Fruit fly (Drosophila melanogaster) whole organism, embryonic: ENCODE data around the gene Tsen2.

Source experiments
- Atf-2 ChIP-seq: fragments of 200-800 bp; sonication (Bioruptor generic); optimal IDR thresholded peaks from 2 replicates; lab custom pipeline; 2016; ENCODE audit warnings: missing biosample characterization, missing genetic modification characterization
- Atf6 ChIP-seq: fragments of 200-800 bp; sonication (Bioruptor generic); IDR thresholded peaks from 2 replicates; pipeline ENCODE4 v1.3.6; 2022; ENCODE audit warnings: missing biosample characterization, missing genetic modification characterization
- BEAF-32 ChIP-seq: fragments of 200-800 bp; sonication (Bioruptor generic); optimal IDR thresholded peaks from 3 replicates; lab custom pipeline; 2017; ENCODE audit warnings: missing biosample characterization, missing genetic modification characterization, mild to moderate bottlenecking, moderate library complexity, missing genetic modification reagents
- Bgb ChIP-seq: fragments of 200-800 bp; sonication (Bioruptor generic); IDR thresholded peaks from 2 replicates; pipeline ENCODE4 v1.3.6; 2022; ENCODE audit warnings: missing biosample characterization, missing genetic modification characterization; ENCODE audit not compliant: partially characterized antibody
- CG11085 ChIP-seq: fragments of 200-800 bp; sonication (Bioruptor generic); IDR thresholded peaks from 2 replicates; pipeline ENCODE4 v1.3.6; 2022; ENCODE audit warnings: missing biosample characterization, missing genetic modification characterization
- CG11695 ChIP-seq: fragments of 200-800 bp; sonication (Bioruptor generic); IDR thresholded peaks from 3 replicates; pipeline ENCODE4 v1.3.6; 2022; ENCODE audit warnings: missing biosample characterization, missing genetic modification characterization
- CG12155 ChIP-seq: fragments of 200-800 bp; sonication (Bioruptor generic); optimal IDR thresholded peaks from 3 replicates; lab custom pipeline; 2016; ENCODE audit warnings: missing biosample characterization, missing genetic modification characterization
- CG12391 ChIP-seq: fragments of 200-800 bp; sonication (Bioruptor generic); optimal IDR thresholded peaks from 3 replicates; lab custom pipeline; 2018; ENCODE audit warnings: missing biosample characterization, mild to moderate bottlenecking, missing genetic modification characterization, moderate library complexity
- CG13424 ChIP-seq: fragments of 200-800 bp; sonication (Bioruptor generic); optimal IDR thresholded peaks from 2 replicates; lab custom pipeline; 2019; ENCODE audit warnings: missing biosample characterization, mild to moderate bottlenecking, missing genetic modification characterization, moderate library complexity
- CG15696 ChIP-seq: fragments of 200-800 bp; sonication (Bioruptor generic); optimal IDR thresholded peaks from 2 replicates; lab custom pipeline; 2019; ENCODE audit warnings: missing biosample characterization, mild to moderate bottlenecking, missing genetic modification characterization, moderate library complexity
- CG1603 ChIP-seq: fragments of 200-800 bp; sonication (Bioruptor generic); optimal IDR thresholded peaks from 2 replicates; lab custom pipeline; 2019; ENCODE audit warnings: missing biosample characterization, mild to moderate bottlenecking, missing genetic modification characterization, moderate library complexity
- CG17568 ChIP-seq: fragments of 200-800 bp; sonication (Bioruptor generic); optimal IDR thresholded peaks from 2 replicates; lab custom pipeline; 2018; ENCODE audit warnings: missing biosample characterization, mild to moderate bottlenecking, missing genetic modification characterization, moderate library complexity
- CG2678 ChIP-seq: fragments of 200-800 bp; sonication (Bioruptor generic); optimal IDR thresholded peaks from 3 replicates; lab custom pipeline; 2019; ENCODE audit warnings: missing biosample characterization, mild to moderate bottlenecking, missing genetic modification characterization, moderate library complexity
- CG3847 ChIP-seq: fragments of 200-800 bp; sonication (Bioruptor generic); IDR thresholded peaks from 2 replicates; pipeline ENCODE4 v1.3.6; 2022; ENCODE audit warnings: missing biosample characterization, missing genetic modification characterization
- CG4328 ChIP-seq: fragments of 200-800 bp; sonication (Bioruptor generic); optimal IDR thresholded peaks from 3 replicates; lab custom pipeline; 2017; ENCODE audit warnings: missing biosample characterization, missing genetic modification reagents, missing genetic modification characterization
- CG4617 ChIP-seq: fragments of 200-800 bp; sonication (Bioruptor generic); optimal IDR thresholded peaks from 3 replicates; lab custom pipeline; 2016; ENCODE audit warnings: missing biosample characterization, missing genetic modification characterization, borderline replicate concordance
- Dad ChIP-seq: fragments of 200-800 bp; sonication (Bioruptor generic); optimal IDR thresholded peaks from 3 replicates; lab custom pipeline; 2016; ENCODE audit warnings: missing biosample characterization, missing genetic modification characterization
- Dip2 ChIP-seq: fragments of 200-800 bp; sonication (Bioruptor generic); IDR thresholded peaks from 2 replicates; pipeline ENCODE4 v1.3.6; 2022; ENCODE audit warnings: missing biosample characterization, missing genetic modification characterization
- Dp ChIP-seq: fragments of 200-800 bp; sonication (Bioruptor generic); optimal IDR thresholded peaks from 2 replicates; lab custom pipeline; 2018; ENCODE audit warnings: missing biosample characterization, mild to moderate bottlenecking, missing genetic modification characterization, moderate library complexity
- E2f2 ChIP-seq: fragments of 200-800 bp; sonication (Bioruptor generic); IDR thresholded peaks from 2 replicates; pipeline ENCODE4 v1.3.6; 2022; ENCODE audit warnings: missing biosample characterization, missing genetic modification characterization
- Elba2 ChIP-seq: fragments of 200-800 bp; sonication (Bioruptor generic); optimal IDR thresholded peaks from 3 replicates; lab custom pipeline; 2016; ENCODE audit warnings: missing biosample characterization, missing genetic modification characterization
- Fer1 ChIP-seq: fragments of 200-800 bp; sonication (Bioruptor generic); optimal IDR thresholded peaks from 2 replicates; lab custom pipeline; 2017; ENCODE audit warnings: missing biosample characterization, mild to moderate bottlenecking, missing genetic modification characterization
- Gug ChIP-seq: fragments of 200-800 bp; sonication (Bioruptor generic); IDR thresholded peaks from 4 replicates; pipeline ENCODE4 v1.3.6; 2022; ENCODE audit warnings: missing biosample characterization, missing genetic modification characterization
- H15 ChIP-seq: fragments of 200-800 bp; sonication (Bioruptor generic); IDR thresholded peaks from 3 replicates; pipeline ENCODE4 v1.3.6; 2022; ENCODE audit warnings: missing biosample characterization, missing genetic modification characterization
- Lhr ChIP-seq: fragments of 200-800 bp; sonication (Bioruptor generic); optimal IDR thresholded peaks from 3 replicates; lab custom pipeline; 2017; ENCODE audit warnings: mild to moderate bottlenecking, missing biosample characterization, missing genetic modification reagents, missing genetic modification characterization
- MBD-R2 ChIP-seq: fragments of 200-800 bp; sonication (Bioruptor generic); IDR thresholded peaks from 2 replicates; pipeline ENCODE4 v1.3.6; 2022; ENCODE audit warnings: missing biosample characterization, missing genetic modification characterization
- Mes4 ChIP-seq: fragments of 200-800 bp; sonication (Bioruptor generic); optimal IDR thresholded peaks from 2 replicates; lab custom pipeline; 2016; ENCODE audit warnings: missing biosample characterization, missing genetic modification characterization
- NFAT ChIP-seq: fragments of 200-800 bp; sonication (Bioruptor generic); IDR thresholded peaks from 2 replicates; pipeline ENCODE4 v1.3.6; 2022; ENCODE audit warnings: missing biosample characterization, missing genetic modification characterization
- PHDP ChIP-seq: fragments of 200-800 bp; sonication (Bioruptor generic); optimal IDR thresholded peaks from 3 replicates; lab custom pipeline; 2018; ENCODE audit warnings: missing biosample characterization, mild to moderate bottlenecking, missing genetic modification characterization, moderate library complexity
- bigmax ChIP-seq: fragments of 200-800 bp; sonication (Bioruptor generic); optimal IDR thresholded peaks from 2 replicates; lab custom pipeline; 2018; ENCODE audit warnings: missing biosample characterization, mild to moderate bottlenecking, missing genetic modification characterization
- bsh ChIP-seq, 2 experiments: fragments of 200-800 bp; sonication (Bioruptor generic); optimal IDR thresholded peaks; 2 replicates each; lab custom pipeline; 2017 to 2018; ENCODE audit warnings: mild to moderate bottlenecking in 2 of 2, missing biosample characterization in 2 of 2, missing genetic modification characterization in 2 of 2, moderate library complexity in 1 of 2
- caup ChIP-seq: fragments of 200-800 bp; sonication (Bioruptor generic); optimal IDR thresholded peaks from 3 replicates; lab custom pipeline; 2017; ENCODE audit warnings: missing biosample characterization, mild to moderate bottlenecking, missing genetic modification characterization, moderate library complexity; ENCODE audit not compliant: severe bottlenecking
- chm ChIP-seq: fragments of 200-800 bp; sonication (Bioruptor generic); IDR thresholded peaks from 2 replicates; pipeline ENCODE4 v1.3.6; 2022; ENCODE audit warnings: missing biosample characterization, missing genetic modification characterization
- gfzf ChIP-seq: fragments of 200-800 bp; sonication (Bioruptor generic); optimal IDR thresholded peaks from 2 replicates; lab custom pipeline; 2016; ENCODE audit warnings: missing biosample characterization, mild to moderate bottlenecking, missing genetic modification characterization, moderate library complexity
- gro ChIP-seq: fragments of 200-800 bp; sonication (Bioruptor generic); optimal IDR thresholded peaks from 2 replicates; lab custom pipeline; 2016; ENCODE audit warnings: missing biosample characterization, missing genetic modification characterization
- ham ChIP-seq: fragments of 200-800 bp; sonication (Bioruptor generic); IDR thresholded peaks from 2 replicates; pipeline ENCODE4 v1.3.6; 2022; ENCODE audit warnings: missing biosample characterization, missing genetic modification characterization
- her ChIP-seq: fragments of 200-800 bp; sonication (Bioruptor generic); optimal IDR thresholded peaks from 2 replicates; lab custom pipeline; 2016; ENCODE audit warnings: missing biosample characterization, missing genetic modification characterization
- jumu ChIP-seq: fragments of 200-800 bp; sonication (Bioruptor generic); optimal IDR thresholded peaks from 3 replicates; lab custom pipeline; 2016; ENCODE audit warnings: missing biosample characterization, missing genetic modification characterization
- lbe ChIP-seq: fragments of 200-800 bp; sonication (Bioruptor generic); optimal IDR thresholded peaks from 2 replicates; lab custom pipeline; 2016; ENCODE audit warnings: missing biosample characterization, mild to moderate bottlenecking, missing genetic modification characterization
- mld ChIP-seq: fragments of 200-800 bp; sonication (Bioruptor generic); IDR thresholded peaks from 3 replicates; pipeline ENCODE4 v1.3.6; 2022; ENCODE audit warnings: missing biosample characterization, missing genetic modification characterization; ENCODE audit not compliant: partially characterized antibody
- oc ChIP-seq: fragments of 200-800 bp; sonication (Bioruptor generic); optimal IDR thresholded peaks from 2 replicates; lab custom pipeline; 2018; ENCODE audit warnings: missing biosample characterization, mild to moderate bottlenecking, missing genetic modification characterization, moderate library complexity
- pzg ChIP-seq: fragments of 200-800 bp; sonication (Bioruptor generic); optimal IDR thresholded peaks from 3 replicates; lab custom pipeline; 2018; ENCODE audit warnings: missing biosample characterization, mild to moderate bottlenecking, missing genetic modification characterization, moderate library complexity
- ro ChIP-seq: fragments of 200-800 bp; sonication (Bioruptor generic); IDR thresholded peaks from 2 replicates; pipeline ENCODE4 v1.3.6; 2022; ENCODE audit warnings: missing biosample characterization, missing genetic modification characterization
- row ChIP-seq: fragments of 200-800 bp; sonication (Bioruptor generic); IDR thresholded peaks from 3 replicates; pipeline ENCODE4 v1.3.6; 2022; ENCODE audit warnings: missing biosample characterization, missing genetic modification characterization
- sens ChIP-seq: fragments of 200-800 bp; sonication (Bioruptor generic); peaks from one replicate; lab custom pipeline; 2016; ENCODE audit warnings: missing biosample characterization, missing genetic modification characterization
- slp2 ChIP-seq: fragments of 200-800 bp; sonication (Bioruptor generic); optimal IDR thresholded peaks from 2 replicates; lab custom pipeline; 2016; ENCODE audit warnings: missing biosample characterization, missing genetic modification characterization
- tap ChIP-seq: fragments of 200-800 bp; optimal IDR thresholded peaks from 3 replicates; lab custom pipeline; 2019; ENCODE audit warnings: missing biosample characterization, mild to moderate bottlenecking, missing genetic modification characterization, moderate library complexity
- tll ChIP-seq, 2 experiments: fragments of 200-800 bp in 1 of 2; fragments of >200 bp in 1 of 2; sonication (Bioruptor generic) in 1 of 2; optimal IDR thresholded peaks; 2 replicates each; lab custom pipeline; 2017 to 2019; ENCODE audit warnings: missing biosample characterization in 2 of 2, missing genetic modification characterization in 2 of 2, mild to moderate bottlenecking in 1 of 2, moderate library complexity in 1 of 2
- trem ChIP-seq: fragments of 200-800 bp; optimal IDR thresholded peaks from 3 replicates; lab custom pipeline; 2019; ENCODE audit warnings: missing biosample characterization, mild to moderate bottlenecking, missing genetic modification characterization, moderate library complexity
- wek ChIP-seq: fragments of 200-800 bp; sonication (Bioruptor generic); optimal IDR thresholded peaks from 3 replicates; lab custom pipeline; 2018; ENCODE audit warnings: missing biosample characterization, mild to moderate bottlenecking, missing genetic modification characterization, moderate library complexity
- zen2 ChIP-seq: fragments of 200-800 bp; sonication (Bioruptor generic); IDR thresholded peaks from 3 replicates; pipeline ENCODE4 v1.3.6; 2022; ENCODE audit warnings: missing biosample characterization, missing genetic modification characterization; ENCODE audit not compliant: partially characterized antibody

Tsen2 gene

DNA sequence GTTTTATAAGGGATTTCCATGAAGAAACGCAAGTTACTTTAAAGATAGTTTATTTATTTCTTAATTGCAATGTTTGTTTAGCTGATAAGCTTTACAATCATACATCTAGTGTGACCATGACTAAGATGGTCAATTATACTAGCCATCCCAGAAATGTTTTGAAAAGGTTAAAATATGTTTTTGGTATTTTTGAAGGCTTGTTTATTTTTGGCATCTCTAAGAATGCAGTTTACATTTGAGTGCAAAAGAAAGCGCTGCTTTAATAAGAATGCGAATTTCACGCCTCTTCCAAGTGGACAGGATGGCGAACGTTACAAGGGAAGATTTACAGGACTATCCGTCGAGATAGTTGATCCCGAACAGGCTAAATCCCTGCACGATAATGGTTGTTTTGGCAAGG, at the start of gene Tsen2:
TSS of gene Tsen2 (plus strand) at position 222 of the 400 bp plus-strand sequence.
- TF ChIP-seq BEAF-32 (peak; percentile 34), slp2 (GFP tag; lab: Kevin White, UChicago) (no peak), zen2 (GFP tag; lab: Robert Waterston, UW) (no peak), mld (no peak), ro (GFP tag; lab: Robert Waterston, UW) (no peak), tap (tag; lab: Kevin White, UChicago) (no peak), H15 (GFP tag; lab: Robert Waterston, UW) (no peak), trem (no peak), Fer1 (GFP tag; lab: Kevin White, UChicago) (no peak), CG12155 (no peak), bsh (GFP tag; optimal IDR thresholded peaks at IDR 0.05; lab: Kevin White, UChicago) (no peak), Dad (GFP tag; lab: Kevin White, UChicago) (no peak), wek (GFP tag; lab: Kevin White, UChicago) (no peak), lbe (GFP tag; lab: Kevin White, UChicago) (peak; percentile 9), pzg (GFP tag; lab: Kevin White, UChicago) (peak; percentile 33), CG11085 (no peak), tll (GFP tag; optimal IDR thresholded peaks at IDR 0.05; lab: Kevin White, UChicago) (no peak), row (GFP tag; lab: Robert Waterston, UW) (peak; percentile 36; the same call in 1 of the 3 replicates), Mes4 (GFP tag; lab: Kevin White, UChicago) (no peak), CG15696 (tag; lab: Kevin White, UChicago) (no peak), Dp (GFP tag; lab: Kevin White, UChicago) (peak; percentile 44), CG11695 (GFP tag; lab: Robert Waterston, UW) (no peak), Atf-2 (GFP tag; lab: Kevin White, UChicago) (no peak), E2f2 (GFP tag; lab: Robert Waterston, UW) (peak; percentile 56), CG13424 (tag; lab: Kevin White, UChicago) (peak; percentile 12), Bgb (GFP tag; lab: Robert Waterston, UW) (no peak), ham (GFP tag; lab: Robert Waterston, UW) (no peak), Atf6 (GFP tag; lab: Robert Waterston, UW) (no peak), chm (no peak), oc (tag; lab: Kevin White, UChicago) (no peak), Dip2 (GFP tag; lab: Robert Waterston, UW) (no peak), CG4617 (GFP tag; lab: Kevin White, UChicago) (peak; percentile 17), CG2678 (tag; lab: Kevin White, UChicago) (no peak), gro (no peak), Gug (GFP tag; lab: Robert Waterston, UW) (no peak), NFAT (no peak), Lhr (GFP tag; lab: Kevin White, UChicago) (peak; percentile 20), sens (peak; percentile 86), CG4328 (no peak), Elba2 (GFP tag; lab: Kevin White, UChicago) (no peak), caup (GFP tag; lab: Kevin White, UChicago) (no peak), CG3847 (GFP tag; lab: Robert Waterston, UW) (no peak), gfzf (peak; percentile 74), bigmax (GFP tag; lab: Kevin White, UChicago) (no peak), MBD-R2 (GFP tag; lab: Robert Waterston, UW) (peak; percentile 71), CG12391 (tag; lab: Kevin White, UChicago) (peak; percentile 16), jumu (GFP tag; lab: Kevin White, UChicago) (no peak), CG17568 (GFP tag; lab: Kevin White, UChicago) (no peak), her (no peak), PHDP (tag; lab: Kevin White, UChicago) (peak; percentile 11), CG1603 (peak; percentile 48)
